Fruit fly (Drosophila melanogaster) whole organism, adult: ENCODE results near the gene sstn.

ENCODE experiments used
- CG7045 ChIP-seq: fragments of 200-800 bp; sonication (Bioruptor generic); optimal IDR thresholded peaks from 2 replicates; lab custom pipeline; 2017; ENCODE audit warnings: missing biosample characterization, mild to moderate bottlenecking, missing genetic modification characterization
- CG7101 ChIP-seq: fragments of 200-800 bp; sonication (Bioruptor generic); optimal IDR thresholded peaks from 2 replicates; lab custom pipeline; 2018; ENCODE audit warnings: missing biosample characterization, mild to moderate bottlenecking, missing genetic modification characterization, moderate library complexity
- tj ChIP-seq: fragments of 200-800 bp; sonication (Bioruptor generic); optimal IDR thresholded peaks from 3 replicates; lab custom pipeline; 2017; ENCODE audit warnings: missing biosample characterization, mild to moderate bottlenecking, missing genetic modification characterization, moderate library complexity

- TF ChIP-seq CG7045 (no peak), CG7101 (tag; lab: Kevin White, UChicago) (no peak), tj (GFP tag; lab: Kevin White, UChicago) (no peak)
Observed at dm6 chr3L:15064877-15065276, 29.6 kb downstream of the sstn start, which contains the start of gene Sytbeta.
